Worm (Caenorhabditis elegans): ENCODE data around the gene eef-1A.1.
A peak's percentile ranks its signal among the peaks of the same experiment; 100 is the strongest.

Gene eef-1A.1

ce11 chrIII:6929558-6930167 lies 41.8 kb downstream of the eef-1A.1 start, which contains the start of gene inf-1:
Gene inf-1, plus strand, starts transcription at chrIII:6930134.
- TF ChIP-seq ztf-29 (GFP tag; IDR thresholded peaks at IDR 0.05): no peak
- no peak for TF ChIP-seq cog-1 (tag; optimal IDR thresholded peaks at IDR 0.05)
- TF ChIP-seq klf-2 (GFP tag; conservative IDR thresholded peaks at IDR 0.05): no peak
- TF ChIP-seq med-1 (GFP tag; optimal IDR thresholded peaks at IDR 0.05; ENCODE audit: insufficient read depth): no peak
- TF ChIP-seq tab-1 (GFP tag; IDR thresholded peaks at IDR 0.05): no peak
- TF ChIP-seq flt-1 (GFP tag; IDR thresholded peaks at IDR 0.05): no peak
- TF ChIP-seq ref-1 (GFP tag; conservative IDR thresholded peaks at IDR 0.05): no peak
- no peak for TF ChIP-seq ztf-23 (GFP tag; IDR thresholded peaks at IDR 0.05)
- TF ChIP-seq T22C8.4 (GFP tag; IDR thresholded peaks at IDR 0.05): no peak

- no peak for TF ChIP-seq med-1 (GFP tag; optimal IDR thresholded peaks at IDR 0.05; ENCODE audit: insufficient read depth)
- peak; percentile 25; the same call in 1 of the 2 replicates for TF ChIP-seq T22C8.4 (GFP tag; IDR thresholded peaks at IDR 0.05)
- no peak for TF ChIP-seq ztf-29 (GFP tag; IDR thresholded peaks at IDR 0.05)
Observed at ce11 chrIII:6928725-6929124, 42.8 kb downstream of the eef-1A.1 start, which contains the start of gene flap-1. Gene flap-1, minus strand, starts transcription at chrIII:6928825.
